Worm (Caenorhabditis elegans) whole organism, early embryonic: ENCODE data around the gene sdz-1.
A peak's percentile ranks its signal among the peaks of the same experiment; 100 is the strongest.

ENCODE experiments used
- B0310.2 ChIP-seq: sonication (generic microtip); optimal IDR thresholded peaks from 2 replicates; lab custom pipeline; 2016; ENCODE audit warnings: mild to moderate bottlenecking, missing genetic modification characterization, missing compliant biosample characterization
- F13C5.2 ChIP-seq: sonication (generic microtip); optimal IDR thresholded peaks from 2 replicates; lab custom pipeline; 2017; ENCODE audit warnings: mild to moderate bottlenecking, missing genetic modification characterization, inconsistent platforms, missing compliant biosample characterization
- aly-1 ChIP-seq: sonication (generic microtip); optimal IDR thresholded peaks from 2 replicates; lab custom pipeline; 2016; ENCODE audit warnings: missing genetic modification characterization, missing compliant biosample characterization
- ama-1 ChIP-seq: fragments of 150-350 bp; optimal IDR thresholded peaks from 2 replicates; lab custom pipeline; 2014
- ceh-13 ChIP-seq: fragments of 200-800 bp; sonication (Bioruptor generic); optimal IDR thresholded peaks from 2 replicates; lab custom pipeline; 2018; ENCODE audit warnings: mild to moderate bottlenecking, missing genetic modification characterization, missing compliant biosample characterization
- ceh-36 ChIP-seq: sonication (generic microtip); optimal IDR thresholded peaks from 2 replicates; lab custom pipeline; 2016; ENCODE audit warnings: missing genetic modification characterization, inconsistent platforms, missing compliant biosample characterization
- ets-7 ChIP-seq: sonication (generic microtip); optimal IDR thresholded peaks from 2 replicates; lab custom pipeline; 2016; ENCODE audit warnings: missing genotype, missing genetic modification characterization, missing compliant biosample characterization
- flt-1 ChIP-seq: fragments of 200-800 bp; sonication (Bioruptor generic); IDR thresholded peaks from 2 replicates; pipeline ENCODE4 v1.3.6; 2022; ENCODE audit warnings: missing genetic modification characterization, missing compliant biosample characterization
- hmbx-1 ChIP-seq: sonication (generic microtip); optimal IDR thresholded peaks from 2 replicates; lab custom pipeline; 2016; ENCODE audit warnings: mild to moderate bottlenecking, missing genetic modification characterization, missing compliant biosample characterization
- hmg-4 ChIP-seq: fragments of 200-800 bp; sonication (Bioruptor generic); optimal IDR thresholded peaks from 2 replicates; lab custom pipeline; 2018; ENCODE audit warnings: mild to moderate bottlenecking, missing genetic modification characterization, missing compliant biosample characterization
- hnd-1 ChIP-seq: sonication (generic microtip); optimal IDR thresholded peaks from 2 replicates; lab custom pipeline; 2016; ENCODE audit warnings: missing genetic modification characterization, missing compliant biosample characterization
- pes-1 ChIP-seq: fragments of 200-800 bp; sonication (Bioruptor generic); IDR thresholded peaks from 2 replicates; pipeline ENCODE4 v1.3.6; 2022; ENCODE audit warnings: missing genetic modification reagents, missing genetic modification characterization, missing compliant biosample characterization
- scrt-1 ChIP-seq: fragments of 200-800 bp; sonication (Bioruptor generic); IDR thresholded peaks from 2 replicates; pipeline ENCODE4 v1.3.6; 2022; ENCODE audit warnings: missing genetic modification characterization, missing compliant biosample characterization
- sea-1 ChIP-seq: fragments of 200-800 bp; sonication (Bioruptor generic); conservative IDR thresholded peaks from 2 replicates; pipeline ENCODE4 v1.3.6; 2022; ENCODE audit warnings: missing genetic modification characterization, missing compliant biosample characterization
- tbx-11 ChIP-seq: fragments of 200-800 bp; sonication (Bioruptor generic); IDR thresholded peaks from 2 replicates; pipeline ENCODE4 v1.3.6; 2022; ENCODE audit warnings: missing genetic modification characterization, missing compliant biosample characterization
- tbx-37 ChIP-seq: fragments of 200-800 bp; sonication (Bioruptor generic); conservative IDR thresholded peaks from 2 replicates; pipeline ENCODE4 v1.3.6; 2022; ENCODE audit warnings: missing genetic modification reagents, missing genetic modification characterization, missing compliant biosample characterization
- tra-4 ChIP-seq: sonication (generic microtip); optimal IDR thresholded peaks from 2 replicates; lab custom pipeline; 2017; ENCODE audit warnings: missing genetic modification characterization, missing compliant biosample characterization

The sdz-1 gene

DNA sequence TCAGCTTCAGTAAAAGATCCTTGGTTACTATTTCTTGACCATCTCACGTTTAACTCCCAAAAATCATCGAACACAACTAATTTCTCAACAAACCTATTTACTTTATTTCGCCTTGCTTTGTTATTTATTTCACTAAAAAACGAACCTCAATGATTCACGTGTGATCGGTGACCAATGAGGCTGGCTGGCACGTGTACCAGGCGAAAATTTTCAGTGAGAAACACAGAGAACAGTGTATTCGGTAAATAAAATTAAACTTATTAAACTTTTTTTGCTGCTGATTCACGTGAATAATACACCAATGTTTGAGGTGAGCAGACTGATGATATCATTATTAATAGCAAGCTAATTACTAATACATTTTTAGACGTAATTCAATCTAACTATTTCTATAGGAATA is 44.7 kb downstream of the sdz-1 start:
- TF ChIP-seq aly-1 (tag; lab: Kevin White, UChicago) (no peak), tbx-11 (GFP tag; lab: Robert Waterston, UW) (no peak), pes-1 (GFP tag; lab: Robert Waterston, UW) (no peak), ceh-13 (GFP tag; lab: Kevin White, UChicago) (no peak), hmbx-1 (no peak), sea-1 (GFP tag; lab: Robert Waterston, UW) (no peak), ama-1 (lab: Kevin White, UChicago) (no peak), hnd-1 (tag; lab: Kevin White, UChicago) (no peak), tbx-37 (no peak), ets-7 (tag; lab: Kevin White, UChicago) (no peak), B0310.2 (tag; lab: Kevin White, UChicago) (no peak), tra-4 (tag; lab: Kevin White, UChicago) (no peak), scrt-1 (GFP tag; lab: Robert Waterston, UW) (no peak), ceh-36 (tag; lab: Kevin White, UChicago) (no peak), hmg-4 (GFP tag; lab: Kevin White, UChicago) (no peak), F13C5.2 (tag; lab: Kevin White, UChicago) (no peak), flt-1 (GFP tag; lab: Robert Waterston, UW) (no peak)

ce11 chrIII:8654400-8654980 is 45.6 kb downstream of the sdz-1 start:
- no peak for TF ChIP-seq F13C5.2 (tag; lab: Kevin White, UChicago)
- no peak for TF ChIP-seq hnd-1 (tag; lab: Kevin White, UChicago)

- TF ChIP-seq ama-1 (lab: Kevin White, UChicago) = no peak
- no peak for TF ChIP-seq aly-1 (tag; lab: Kevin White, UChicago)
- TF ChIP-seq ceh-13 (GFP tag; lab: Kevin White, UChicago) = no peak
- TF ChIP-seq F13C5.2 (tag; lab: Kevin White, UChicago) = no peak
- no peak for TF ChIP-seq ceh-36 (tag; lab: Kevin White, UChicago)
- TF ChIP-seq B0310.2 (tag; lab: Kevin White, UChicago) = no peak
- TF ChIP-seq tra-4 (tag; lab: Kevin White, UChicago) = no peak
- no peak for TF ChIP-seq pes-1 (GFP tag; lab: Robert Waterston, UW)
- TF ChIP-seq hnd-1 (tag; lab: Kevin White, UChicago) = no peak
- no peak for TF ChIP-seq flt-1 (GFP tag; lab: Robert Waterston, UW)
- no peak for TF ChIP-seq sea-1 (GFP tag; lab: Robert Waterston, UW)
- no peak for TF ChIP-seq hmg-4 (GFP tag; lab: Kevin White, UChicago)
- TF ChIP-seq scrt-1 (GFP tag; lab: Robert Waterston, UW) = no peak
These were observed 46.2 kb downstream of the sdz-1 start, which contains the start of gene F22B7.9 for ce11 chrIII:8653875-8654386. Gene F22B7.9, minus strand, starts transcription at chrIII:8653925.

DNA sequence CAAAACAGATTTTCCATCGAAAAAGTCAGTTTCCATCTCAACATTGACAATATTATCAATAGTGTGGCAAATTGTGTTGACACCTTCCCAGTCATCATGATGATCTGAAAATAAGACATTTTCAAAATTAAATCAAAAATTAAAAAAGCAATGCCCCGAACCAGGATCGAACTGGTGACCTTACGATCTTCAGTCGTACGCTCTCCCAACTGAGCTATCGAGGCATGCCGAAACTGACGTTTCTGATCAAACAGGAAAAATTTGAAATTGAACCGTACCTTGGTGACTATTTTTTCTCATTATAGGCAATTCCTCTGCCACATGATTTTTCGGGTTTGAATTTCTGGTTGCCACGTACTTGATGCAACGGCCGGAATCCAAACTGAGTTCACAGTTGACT is 46.7 kb downstream of the sdz-1 start:
- TF ChIP-seq scrt-1 (GFP tag; lab: Robert Waterston, UW) (no peak), flt-1 (GFP tag; lab: Robert Waterston, UW) (no peak), tra-4 (tag; lab: Kevin White, UChicago) (no peak), ceh-13 (GFP tag; lab: Kevin White, UChicago) (no peak), ama-1 (lab: Kevin White, UChicago) (no peak)

- TF ChIP-seq flt-1 (GFP tag; lab: Robert Waterston, UW) (peak; percentile 72), F13C5.2 (tag; lab: Kevin White, UChicago) (peak; percentile 43), aly-1 (tag; lab: Kevin White, UChicago) (no peak), ets-7 (tag; lab: Kevin White, UChicago) (no peak), hnd-1 (tag; lab: Kevin White, UChicago) (peak; percentile 35), ceh-13 (GFP tag; lab: Kevin White, UChicago) (peak; percentile 47), tbx-11 (GFP tag; lab: Robert Waterston, UW) (peak; percentile 70; the same call in 1 of the 2 replicates), ama-1 (lab: Kevin White, UChicago) (no peak), tra-4 (tag; lab: Kevin White, UChicago) (no peak), hmg-4 (GFP tag; lab: Kevin White, UChicago) (peak; percentile 68), pes-1 (GFP tag; lab: Robert Waterston, UW) (peak; percentile 80), tbx-37 (no peak), scrt-1 (GFP tag; lab: Robert Waterston, UW) (peak; percentile 63; the same call in 1 of the 2 replicates), B0310.2 (tag; lab: Kevin White, UChicago) (peak; percentile 21), hmbx-1 (peak; percentile 24), ceh-36 (tag; lab: Kevin White, UChicago) (peak; percentile 19), sea-1 (GFP tag; lab: Robert Waterston, UW) (0 out of 2 replicates have a peak, but pooled peaks have one; percentile 56)
These were observed 47.2 kb downstream of the sdz-1 start for ce11 chrIII:8652922-8653321.

DNA sequence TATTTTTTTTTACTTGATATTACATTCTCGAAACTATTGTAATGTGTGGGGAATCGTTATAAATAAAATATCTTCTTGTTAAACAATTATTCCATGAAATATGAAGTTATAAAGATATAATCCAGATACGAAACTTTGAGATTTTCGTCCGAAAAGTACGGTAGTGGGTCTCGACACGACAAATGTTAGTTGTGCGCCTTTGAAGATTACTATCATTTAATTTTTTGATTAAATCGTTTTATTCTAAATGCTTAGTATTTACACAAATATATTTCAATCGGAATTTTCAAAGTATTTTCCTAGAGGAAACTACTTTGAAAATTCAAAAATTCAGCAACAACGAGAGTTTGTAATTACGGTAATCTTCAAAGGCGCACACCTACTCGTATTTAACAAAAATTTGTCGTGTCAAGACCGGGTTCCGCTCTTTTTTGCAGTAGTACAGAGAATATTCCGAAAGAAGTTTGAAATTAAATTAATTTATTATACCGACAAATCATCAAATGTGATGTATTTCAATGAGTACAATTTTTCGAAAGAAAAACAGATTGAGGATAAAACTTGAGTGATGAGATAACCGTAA is 47.9 kb downstream of the sdz-1 start:
- TF ChIP-seq hmg-4 (GFP tag; lab: Kevin White, UChicago) = no peak
- no peak for TF ChIP-seq B0310.2 (tag; lab: Kevin White, UChicago)
- TF ChIP-seq F13C5.2 (tag; lab: Kevin White, UChicago) = no peak
- no peak for TF ChIP-seq pes-1 (GFP tag; lab: Robert Waterston, UW)
- TF ChIP-seq aly-1 (tag; lab: Kevin White, UChicago) = no peak
- no peak for TF ChIP-seq hnd-1 (tag; lab: Kevin White, UChicago)
- TF ChIP-seq tra-4 (tag; lab: Kevin White, UChicago) = no peak
- no peak for TF ChIP-seq sea-1 (GFP tag; lab: Robert Waterston, UW)
- no peak for TF ChIP-seq ceh-13 (GFP tag; lab: Kevin White, UChicago)
- TF ChIP-seq ceh-36 (tag; lab: Kevin White, UChicago) = no peak
- no peak for TF ChIP-seq ama-1 (lab: Kevin White, UChicago)
- no peak for TF ChIP-seq ets-7 (tag; lab: Kevin White, UChicago)
- no peak for TF ChIP-seq tbx-37
- TF ChIP-seq hmbx-1 = no peak
